Fruit fly (Drosophila melanogaster) whole organism, embryonic: Measurements from ENCODE around the gene Ccdc114.

Experiments
- Atf3 ChIP-seq: fragments of 200-800 bp; sonication (Bioruptor generic); optimal IDR thresholded peaks from 3 replicates; lab custom pipeline; 2016; ENCODE audit warnings: missing biosample characterization, missing genetic modification characterization
- BtbVII ChIP-seq: fragments of 200-800 bp; sonication (Bioruptor generic); optimal IDR thresholded peaks from 3 replicates; lab custom pipeline; 2017; ENCODE audit warnings: missing biosample characterization, mild to moderate bottlenecking, missing genetic modification characterization
- CG12391 ChIP-seq: fragments of 200-800 bp; sonication (Bioruptor generic); optimal IDR thresholded peaks from 3 replicates; lab custom pipeline; 2018; ENCODE audit warnings: missing biosample characterization, mild to moderate bottlenecking, missing genetic modification characterization, moderate library complexity
- CG14050 ChIP-seq: fragments of 200-800 bp; sonication (Bioruptor generic); IDR thresholded peaks from 3 replicates; pipeline ENCODE4 v1.3.6; 2022; ENCODE audit warnings: missing biosample characterization, missing genetic modification characterization
- CG15514 ChIP-seq: fragments of 200-800 bp; sonication (Bioruptor generic); optimal IDR thresholded peaks from 3 replicates; lab custom pipeline; 2017; ENCODE audit warnings: missing biosample characterization, missing genetic modification characterization, mild to moderate bottlenecking, moderate library complexity, missing genetic modification reagents
- CG1603 ChIP-seq: fragments of 200-800 bp; sonication (Bioruptor generic); optimal IDR thresholded peaks from 2 replicates; lab custom pipeline; 2019; ENCODE audit warnings: missing biosample characterization, mild to moderate bottlenecking, missing genetic modification characterization, moderate library complexity
- CG16815 ChIP-seq: fragments of 200-800 bp; sonication (Bioruptor generic); optimal IDR thresholded peaks from 3 replicates; lab custom pipeline; 2017; ENCODE audit warnings: missing biosample characterization, mild to moderate bottlenecking, missing genetic modification characterization
- CG17359 ChIP-seq: fragments of 200-800 bp; sonication (Bioruptor generic); optimal IDR thresholded peaks from 3 replicates; lab custom pipeline; 2018; ENCODE audit warnings: missing biosample characterization, mild to moderate bottlenecking, missing genetic modification characterization, moderate library complexity
- CG17361 ChIP-seq: fragments of 200-800 bp; sonication (Bioruptor generic); IDR thresholded peaks from 3 replicates; pipeline ENCODE4 v1.3.6; 2022; ENCODE audit warnings: missing biosample characterization, missing genetic modification characterization
- CG18262 ChIP-seq: fragments of 200-800 bp; optimal IDR thresholded peaks from 3 replicates; lab custom pipeline; 2019; ENCODE audit warnings: missing biosample characterization, mild to moderate bottlenecking, missing genetic modification characterization, moderate library complexity
- CG30403 ChIP-seq: fragments of 200-800 bp; sonication (Bioruptor generic); optimal IDR thresholded peaks from 3 replicates; lab custom pipeline; 2016; ENCODE audit warnings: missing biosample characterization, missing genetic modification characterization
- CG3065 ChIP-seq: fragments of 200-800 bp; sonication (Bioruptor generic); optimal IDR thresholded peaks from 2 replicates; lab custom pipeline; 2016; ENCODE audit warnings: missing biosample characterization, missing genetic modification characterization
- CG31441 ChIP-seq: fragments of 200-800 bp; sonication (Bioruptor generic); IDR thresholded peaks from 2 replicates; pipeline ENCODE4 v1.3.6; 2022; ENCODE audit warnings: missing biosample characterization, missing genetic modification characterization
- CG33213 ChIP-seq: fragments of 200-800 bp; sonication (Bioruptor generic); optimal IDR thresholded peaks from 3 replicates; lab custom pipeline; 2016; ENCODE audit warnings: missing biosample characterization, missing genetic modification characterization
- CG4424 ChIP-seq: fragments of 200-800 bp; sonication (Bioruptor generic); optimal IDR thresholded peaks from 3 replicates; lab custom pipeline; 2016; ENCODE audit warnings: missing biosample characterization, missing genetic modification characterization
- CG8478 ChIP-seq: fragments of >200 bp; optimal IDR thresholded peaks from 2 replicates; lab custom pipeline; 2018
- CG8765 ChIP-seq: fragments of 200-800 bp; sonication (Bioruptor generic); IDR thresholded peaks from 2 replicates; pipeline ENCODE4 v1.3.6; 2022; ENCODE audit warnings: missing biosample characterization, missing genetic modification characterization
- Chrac-16 ChIP-seq: fragments of 200-800 bp; sonication (Bioruptor generic); optimal IDR thresholded peaks from 3 replicates; lab custom pipeline; 2016; ENCODE audit warnings: missing biosample characterization, missing genetic modification characterization
- CoRest ChIP-seq: fragments of 200-800 bp; sonication (Bioruptor generic); optimal IDR thresholded peaks from 3 replicates; lab custom pipeline; 2018; ENCODE audit warnings: missing biosample characterization, mild to moderate bottlenecking, missing genetic modification characterization, moderate library complexity
- CrebB ChIP-seq: fragments of 200-800 bp; sonication (Bioruptor generic); optimal IDR thresholded peaks from 3 replicates; lab custom pipeline; 2018; ENCODE audit warnings: missing biosample characterization, mild to moderate bottlenecking, missing genetic modification characterization
- D19B ChIP-seq: fragments of 200-800 bp; sonication (Bioruptor generic); optimal IDR thresholded peaks from 2 replicates; lab custom pipeline; 2017; ENCODE audit warnings: missing biosample characterization, mild to moderate bottlenecking, missing genetic modification characterization
- Dfd ChIP-seq, 2 experiments: fragments of >200 bp; optimal IDR thresholded peaks; 2 replicates each; lab custom pipeline; 2017; ENCODE audit warnings: missing biosample characterization in 2 of 2, missing genetic modification characterization in 2 of 2
- HHEX ChIP-seq: fragments of 200-800 bp; sonication (Bioruptor generic); optimal IDR thresholded peaks from 3 replicates; lab custom pipeline; 2017; ENCODE audit warnings: missing biosample characterization, mild to moderate bottlenecking, missing genetic modification characterization, missing genetic modification reagents
- Mes4 ChIP-seq: fragments of 200-800 bp; sonication (Bioruptor generic); optimal IDR thresholded peaks from 2 replicates; lab custom pipeline; 2016; ENCODE audit warnings: missing biosample characterization, missing genetic modification characterization
- Ravus ChIP-seq: fragments of 200-800 bp; sonication (Bioruptor generic); IDR thresholded peaks from 2 replicates; pipeline ENCODE4 v1.3.6; 2022; ENCODE audit warnings: missing biosample characterization, missing genetic modification characterization
- Spps ChIP-seq: fragments of 200-800 bp; sonication (Bioruptor generic); optimal IDR thresholded peaks from 2 replicates; lab custom pipeline; 2018; ENCODE audit warnings: missing biosample characterization, mild to moderate bottlenecking, missing genetic modification characterization
- Stat92E ChIP-seq, 3 experiments: fragments of >200 bp in 2 of 3; fragments of 200-800 bp in 1 of 3; sonication (Bioruptor generic) in 1 of 3; optimal IDR thresholded peaks; 2 replicates each; lab custom pipeline; 2017 to 2019; ENCODE audit warnings: missing biosample characterization in 3 of 3, missing genetic modification characterization in 3 of 3, mild to moderate bottlenecking in 1 of 3, moderate library complexity in 1 of 3
- al ChIP-seq: fragments of 200-800 bp; sonication (Bioruptor generic); IDR thresholded peaks from 2 replicates; pipeline ENCODE4 v1.3.6; 2022; ENCODE audit warnings: missing biosample characterization, missing genetic modification characterization
- ara ChIP-seq: fragments of 200-800 bp; sonication (Bioruptor generic); IDR thresholded peaks from 2 replicates; pipeline ENCODE4 v1.3.6; 2022; ENCODE audit warnings: missing biosample characterization, missing genetic modification characterization
- ash1 ChIP-seq: fragments of 200-800 bp; sonication (Bioruptor generic); optimal IDR thresholded peaks from 2 replicates; lab custom pipeline; 2018; ENCODE audit warnings: missing biosample characterization, mild to moderate bottlenecking, missing genetic modification characterization
- az2 ChIP-seq: fragments of 200-800 bp; sonication (Bioruptor generic); optimal IDR thresholded peaks from 3 replicates; lab custom pipeline; 2016; ENCODE audit warnings: missing biosample characterization, missing genetic modification characterization
- br ChIP-seq: fragments of >200 bp; optimal IDR thresholded peaks from 2 replicates; lab custom pipeline; 2017
- bsh ChIP-seq, 2 experiments: fragments of 200-800 bp; sonication (Bioruptor generic); optimal IDR thresholded peaks; 2 replicates each; lab custom pipeline; 2017 to 2018; ENCODE audit warnings: mild to moderate bottlenecking in 2 of 2, missing biosample characterization in 2 of 2, missing genetic modification characterization in 2 of 2, moderate library complexity in 1 of 2
- ci ChIP-seq: fragments of 200-800 bp; sonication (Bioruptor generic); IDR thresholded peaks from 3 replicates; pipeline ENCODE4 v1.3.6; 2022; ENCODE audit warnings: missing biosample characterization, missing genetic modification characterization
- dmrt11E ChIP-seq: fragments of 200-800 bp; sonication (Bioruptor generic); optimal IDR thresholded peaks from 3 replicates; lab custom pipeline; 2018; ENCODE audit warnings: missing biosample characterization, mild to moderate bottlenecking, missing genetic modification characterization, moderate library complexity
- ftz-f1 ChIP-seq: fragments of 200-800 bp; sonication (Bioruptor generic); optimal IDR thresholded peaks from 2 replicates; lab custom pipeline; 2016; ENCODE audit warnings: missing biosample characterization, missing genetic modification characterization
- fu2 ChIP-seq: fragments of 200-800 bp; sonication (Bioruptor generic); optimal IDR thresholded peaks from 2 replicates; lab custom pipeline; 2016; ENCODE audit warnings: missing biosample characterization, missing genetic modification characterization
- gem ChIP-seq: fragments of 200-800 bp; sonication (Bioruptor generic); optimal IDR thresholded peaks from 2 replicates; lab custom pipeline; 2019; ENCODE audit warnings: missing biosample characterization, mild to moderate bottlenecking, missing genetic modification characterization, moderate library complexity
- gfzf ChIP-seq: fragments of 200-800 bp; sonication (Bioruptor generic); optimal IDR thresholded peaks from 2 replicates; lab custom pipeline; 2016; ENCODE audit warnings: missing biosample characterization, mild to moderate bottlenecking, missing genetic modification characterization, moderate library complexity
- grau ChIP-seq: fragments of 200-800 bp; optimal IDR thresholded peaks from 3 replicates; lab custom pipeline; 2019; ENCODE audit warnings: missing biosample characterization, mild to moderate bottlenecking, missing genetic modification characterization, moderate library complexity
- gro ChIP-seq: fragments of 200-800 bp; sonication (Bioruptor generic); optimal IDR thresholded peaks from 2 replicates; lab custom pipeline; 2016; ENCODE audit warnings: missing biosample characterization, missing genetic modification characterization
- insv ChIP-seq, 2 experiments: fragments of 200-800 bp; sonication (Bioruptor generic); optimal IDR thresholded peaks; 3 replicates each; lab custom pipeline; 2016 to 2018; ENCODE audit warnings: missing biosample characterization in 2 of 2, missing genetic modification characterization in 2 of 2
- nmo ChIP-seq: fragments of 200-800 bp; sonication (Bioruptor generic); optimal IDR thresholded peaks from 2 replicates; lab custom pipeline; 2018; ENCODE audit warnings: missing biosample characterization, mild to moderate bottlenecking, missing genetic modification characterization, moderate library complexity
- otp ChIP-seq: fragments of 200-800 bp; sonication (Bioruptor generic); IDR thresholded peaks from 3 replicates; pipeline ENCODE4, ENCODE4 v1.3.6; 2022; ENCODE audit warnings: missing biosample characterization, missing genetic modification characterization
- run ChIP-seq: fragments of 200-800 bp; sonication (Bioruptor generic); optimal IDR thresholded peaks from 3 replicates; lab custom pipeline; 2018; ENCODE audit warnings: missing biosample characterization, mild to moderate bottlenecking, missing genetic modification characterization
- seq ChIP-seq: fragments of 200-800 bp; sonication (Bioruptor generic); IDR thresholded peaks from 2 replicates; pipeline ENCODE4 v1.3.6; 2022; ENCODE audit warnings: missing biosample characterization, missing genetic modification characterization
- sob ChIP-seq: fragments of 200-800 bp; sonication (Bioruptor generic); IDR thresholded peaks from 2 replicates; pipeline ENCODE4 v1.3.6; 2022; ENCODE audit warnings: missing biosample characterization, missing genetic modification characterization
- twi ChIP-seq: fragments of 200-800 bp; optimal IDR thresholded peaks from 2 replicates; lab custom pipeline; 2019; ENCODE audit warnings: missing biosample characterization, mild to moderate bottlenecking, missing genetic modification characterization, moderate library complexity
- vvl ChIP-seq: fragments of 200-800 bp; sonication (Bioruptor generic); IDR thresholded peaks from 2 replicates; pipeline ENCODE4 v1.3.6; 2022; ENCODE audit warnings: missing biosample characterization, missing genetic modification characterization
- wdn ChIP-seq: fragments of 200-800 bp; sonication (Bioruptor generic); IDR thresholded peaks from 2 replicates; pipeline ENCODE4 v1.3.6; 2022; ENCODE audit warnings: missing biosample characterization, missing genetic modification characterization
- zen ChIP-seq: fragments of 200-800 bp; sonication (Bioruptor generic); optimal IDR thresholded peaks from 3 replicates; lab custom pipeline; 2018; ENCODE audit warnings: missing biosample characterization, mild to moderate bottlenecking, missing genetic modification characterization, moderate library complexity
- zen2 ChIP-seq: fragments of 200-800 bp; sonication (Bioruptor generic); IDR thresholded peaks from 3 replicates; pipeline ENCODE4 v1.3.6; 2022; ENCODE audit warnings: missing biosample characterization, missing genetic modification characterization; ENCODE audit not compliant: partially characterized antibody

Ccdc114 gene

dm6 chr3R:16673184-16673583, 48.7 kb upstream of the Ccdc114 start (continued):
- TF ChIP-seq CG4424, result peak; percentile 12
- no peak for TF ChIP-seq Mes4 (GFP tag; lab: Kevin White, UChicago)
- TF ChIP-seq ftz-f1, result no peak
- no peak for TF ChIP-seq D19B (GFP tag; lab: Kevin White, UChicago)
- TF ChIP-seq CG31441, result 0 out of 2 replicates have a peak, but pooled peaks have one; percentile 29
- no peak for TF ChIP-seq wdn (GFP tag; lab: Robert Waterston, UW)
- TF ChIP-seq al (GFP tag; lab: Robert Waterston, UW), result no peak
- TF ChIP-seq seq (GFP tag; lab: Robert Waterston, UW), result no peak
- TF ChIP-seq ci (GFP tag; lab: Robert Waterston, UW), result peak; percentile 20; the same call in 1 of the 3 replicates
- TF ChIP-seq ara (GFP tag; lab: Robert Waterston, UW), result peak; percentile 64
- no peak for TF ChIP-seq Stat92E (GFP tag; optimal IDR thresholded peaks at IDR 0.05; lab: Kevin White, UChicago)
- no peak for TF ChIP-seq fu2
- TF ChIP-seq BtbVII (GFP tag; lab: Kevin White, UChicago), result no peak
- TF ChIP-seq CG18262 (tag; lab: Kevin White, UChicago), result peak; percentile 29
- no peak for TF ChIP-seq grau (tag; lab: Kevin White, UChicago)
- TF ChIP-seq Atf3, result no peak
- TF ChIP-seq dmrt11E (tag; lab: Kevin White, UChicago), result peak; percentile 49
- no peak for TF ChIP-seq otp (GFP tag; lab: Robert Waterston, UW)
- no peak for TF ChIP-seq Dfd (GFP tag; optimal IDR thresholded peaks at IDR 0.05; lab: Kevin White, UChicago)
- no peak for TF ChIP-seq br (lab: Kevin White, UChicago)
- no peak for TF ChIP-seq zen2 (GFP tag; lab: Robert Waterston, UW)
- TF ChIP-seq az2 (GFP tag; lab: Kevin White, UChicago), result peak; percentile 14
- peak; percentile 40 for TF ChIP-seq CG1603 (tag; lab: Kevin White, UChicago)
- TF ChIP-seq bsh (GFP tag; optimal IDR thresholded peaks at IDR 0.05; lab: Kevin White, UChicago), result no peak
- TF ChIP-seq CG33213, result no peak
- peak; percentile 31 for TF ChIP-seq CG12391 (tag; lab: Kevin White, UChicago)
- TF ChIP-seq CoRest (tag; lab: Kevin White, UChicago), result peak; percentile 9
- no peak for TF ChIP-seq insv (GFP tag; optimal IDR thresholded peaks at IDR 0.05; lab: Kevin White, UChicago)
- TF ChIP-seq run (tag; lab: Kevin White, UChicago), result no peak
- 0 out of 3 replicates have a peak, but pooled peaks have one; percentile 17 for TF ChIP-seq CG17361
- no peak for TF ChIP-seq gfzf (GFP tag; lab: Kevin White, UChicago)
- TF ChIP-seq HHEX (GFP tag; lab: Kevin White, UChicago), result no peak
- peak; percentile 2 for TF ChIP-seq CG16815 (GFP tag; lab: Kevin White, UChicago)
- peak; percentile 7 for TF ChIP-seq Chrac-16 (GFP tag; lab: Kevin White, UChicago)
- TF ChIP-seq sob (GFP tag; lab: Robert Waterston, UW), result no peak
- TF ChIP-seq CG8765 (GFP tag; lab: Robert Waterston, UW), result peak; percentile 71; the same call in 1 of the 2 replicates
- TF ChIP-seq CG8478 (lab: Kevin White, UChicago), result no peak
- no peak for TF ChIP-seq CG14050 (GFP tag; lab: Robert Waterston, UW)
- TF ChIP-seq CG3065, result no peak
- peak; percentile 58 for TF ChIP-seq zen (tag; lab: Kevin White, UChicago)
- TF ChIP-seq Ravus (GFP tag; lab: Robert Waterston, UW), result no peak
- no peak for TF ChIP-seq CG15514 (GFP tag; lab: Kevin White, UChicago)
- no peak for TF ChIP-seq CrebB
- no peak for TF ChIP-seq twi (tag; lab: Kevin White, UChicago)
- no peak for TF ChIP-seq vvl (GFP tag; lab: Robert Waterston, UW)
- TF ChIP-seq CG30403 (GFP tag; lab: Kevin White, UChicago), result peak; percentile 6
- no peak for TF ChIP-seq ash1
- TF ChIP-seq CG17359 (tag; lab: Kevin White, UChicago), result no peak
- TF ChIP-seq Spps (tag; lab: Kevin White, UChicago), result no peak
- no peak for TF ChIP-seq gro (GFP tag; lab: Kevin White, UChicago)
- peak; percentile 20 for TF ChIP-seq nmo (GFP tag; lab: Kevin White, UChicago)
- peak; percentile 51 for TF ChIP-seq gem (tag; lab: Kevin White, UChicago)
